Worm (Caenorhabditis elegans) whole organism, L1 larva: ENCODE measurements around the gene Y38H6C.8.

ENCODE experiments used
- aha-1 ChIP-seq: fragments of 150-350 bp; optimal IDR thresholded peaks from 2 replicates; lab custom pipeline; 2014; ENCODE audit warnings: missing biosample characterization, missing genetic modification characterization
- aly-2 ChIP-seq: fragments of 150-350 bp; optimal IDR thresholded peaks from 2 replicates; lab custom pipeline; 2014; ENCODE audit warnings: missing biosample characterization, missing genetic modification characterization
- ama-1 ChIP-seq: fragments of 150-350 bp; optimal IDR thresholded peaks from 2 replicates; lab custom pipeline; 2014
- ceh-8 ChIP-seq: fragments of 200-800 bp; sonication (Bioruptor generic); optimal IDR thresholded peaks from 2 replicates; lab custom pipeline; 2018; ENCODE audit warnings: mild to moderate bottlenecking, missing genetic modification characterization, moderate library complexity, missing compliant biosample characterization
- dpl-1 ChIP-seq, 3 experiments: fragments of 150-350 bp in 2 of 3; sonication (generic microtip) in 1 of 3; optimal IDR thresholded peaks; 2 replicates each; lab custom pipeline; 2014 to 2017; ENCODE audit warnings: missing biosample characterization in 3 of 3, missing genetic modification characterization in 3 of 3, missing genetic modification reagents in 3 of 3
- efl-1 ChIP-seq, 4 experiments: fragments of 150-350 bp; optimal IDR thresholded peaks in 3 of 4; peaks in 1 of 4; 1 replicate in 1 of 4; 2 replicates in 3 of 4; lab custom pipeline; 2014; ENCODE audit warnings: missing biosample characterization in 2 of 4, missing genetic modification characterization in 2 of 4, missing genetic modification reagents in 2 of 4
- egl-13 ChIP-seq: sonication (generic microtip); optimal IDR thresholded peaks from 2 replicates; lab custom pipeline; 2016; ENCODE audit warnings: missing genotype, missing genetic modification reagents, missing genetic modification characterization, missing compliant biosample characterization
- egl-27 ChIP-seq, 2 experiments: fragments of 150-350 bp in 1 of 2; sonication (generic microtip); optimal IDR thresholded peaks; 3 replicates each; lab custom pipeline; 2017 to 2018; ENCODE audit warnings: missing biosample characterization in 2 of 2, missing genetic modification characterization in 2 of 2, missing genetic modification reagents in 2 of 2
- elt-2 ChIP-seq: sonication (generic microtip); optimal IDR thresholded peaks from 2 replicates; lab custom pipeline; 2016; ENCODE audit warnings: missing genetic modification characterization, mild to moderate bottlenecking, inconsistent platforms, missing compliant biosample characterization, missing genetic modification reagents
- ets-5 ChIP-seq: fragments of 200-800 bp; sonication (Bioruptor generic); IDR thresholded peaks from 2 replicates; pipeline ENCODE4 v1.3.6; 2022; ENCODE audit warnings: missing genetic modification characterization, missing compliant biosample characterization
- fkh-4 ChIP-seq: sonication (generic microtip); optimal IDR thresholded peaks from 2 replicates; lab custom pipeline; 2016; ENCODE audit warnings: missing compliant biosample characterization, missing genetic modification characterization, borderline replicate concordance
- fkh-8 ChIP-seq: sonication (generic microtip); optimal IDR thresholded peaks from 2 replicates; lab custom pipeline; 2016; ENCODE audit warnings: mild to moderate bottlenecking, missing genetic modification characterization, missing compliant biosample characterization
- fos-1 ChIP-seq: fragments of 150-350 bp; optimal IDR thresholded peaks from 2 replicates; lab custom pipeline; 2014; ENCODE audit warnings: missing biosample characterization, missing genetic modification characterization
- hlh-17 ChIP-seq: fragments of 200-800 bp; sonication (Bioruptor generic); optimal IDR thresholded peaks from 2 replicates; lab custom pipeline; 2018; ENCODE audit warnings: missing genetic modification characterization, mild to moderate bottlenecking, missing compliant biosample characterization, moderate library complexity, borderline replicate concordance
- hpl-2 ChIP-seq: fragments of 150-350 bp; optimal IDR thresholded peaks from 2 replicates; lab custom pipeline; 2014; ENCODE audit warnings: missing biosample characterization, missing genetic modification reagents, missing genetic modification characterization
- lin-14 ChIP-seq: fragments of 200-800 bp; sonication (Bioruptor generic); optimal IDR thresholded peaks from 2 replicates; lab custom pipeline; 2018; ENCODE audit warnings: mild to moderate bottlenecking, missing genetic modification characterization, moderate library complexity, missing compliant biosample characterization
- mab-9 ChIP-seq: fragments of 200-800 bp; sonication (Bioruptor generic); IDR thresholded peaks from 2 replicates; pipeline ENCODE4 v1.3.6; 2022; ENCODE audit warnings: missing genetic modification reagents, missing genetic modification characterization, missing compliant biosample characterization
- mef-2 ChIP-seq: fragments of 150-350 bp; optimal IDR thresholded peaks from 2 replicates; lab custom pipeline; 2014; ENCODE audit warnings: missing biosample characterization, missing genetic modification characterization
- mep-1 ChIP-seq: fragments of 150-350 bp; optimal IDR thresholded peaks from 2 replicates; lab custom pipeline; 2014; ENCODE audit warnings: missing biosample characterization, missing genetic modification characterization
- nhr-11 ChIP-seq: fragments of 150-350 bp; optimal IDR thresholded peaks from 2 replicates; lab custom pipeline; 2014; ENCODE audit warnings: missing biosample characterization, missing genetic modification characterization
- nhr-19 ChIP-seq: fragments of 200-800 bp; sonication (Bioruptor generic); conservative IDR thresholded peaks from 2 replicates; pipeline ENCODE4 v1.3.6; 2022; ENCODE audit warnings: missing genetic modification characterization, missing compliant biosample characterization
- nhr-20 ChIP-seq: sonication (generic microtip); optimal IDR thresholded peaks from 2 replicates; lab custom pipeline; 2016; ENCODE audit warnings: mild to moderate bottlenecking, missing genetic modification characterization, missing compliant biosample characterization
- nhr-85 ChIP-seq: sonication (generic microtip); peaks from one replicate; lab custom pipeline; 2016; ENCODE audit warnings: missing genetic modification characterization, inconsistent platforms, missing compliant biosample characterization
- nhr-90 ChIP-seq: sonication (generic microtip); optimal IDR thresholded peaks from 2 replicates; lab custom pipeline; 2016; ENCODE audit warnings: mild to moderate bottlenecking, missing genetic modification characterization, missing compliant biosample characterization; ENCODE audit not compliant: poor library complexity
- pag-3 ChIP-seq: sonication (generic microtip); optimal IDR thresholded peaks from 2 replicates; lab custom pipeline; 2017; ENCODE audit warnings: missing genetic modification characterization, mild to moderate bottlenecking, missing compliant biosample characterization, antibody characterized with exemption, borderline replicate concordance; ENCODE audit not compliant: insufficient read depth
- pqm-1 ChIP-seq: sonication (generic microtip); optimal IDR thresholded peaks from 3 replicates; lab custom pipeline; 2017; ENCODE audit warnings: missing biosample characterization, missing genetic modification characterization
- rnt-1 ChIP-seq: sonication (generic microtip); optimal IDR thresholded peaks from 2 replicates; lab custom pipeline; 2016; ENCODE audit warnings: mild to moderate bottlenecking, missing genetic modification characterization, moderate library complexity, missing compliant biosample characterization
- skn-1 ChIP-seq: fragments of 150-350 bp; optimal IDR thresholded peaks from 2 replicates; lab custom pipeline; 2014; ENCODE audit warnings: missing biosample characterization, missing genetic modification characterization
- sox-4 ChIP-seq: sonication (generic microtip); optimal IDR thresholded peaks from 2 replicates; lab custom pipeline; 2016; ENCODE audit warnings: missing genetic modification characterization, missing compliant biosample characterization
- swsn-7 ChIP-seq: sonication (generic microtip); optimal IDR thresholded peaks from 2 replicates; lab custom pipeline; 2016; ENCODE audit warnings: missing genetic modification characterization, missing compliant biosample characterization
- unc-130 ChIP-seq: fragments of 150-350 bp; optimal IDR thresholded peaks from 2 replicates; lab custom pipeline; 2017; ENCODE audit warnings: missing biosample characterization, missing genetic modification characterization, inconsistent platforms
- unc-86 ChIP-seq: sonication (generic microtip); optimal IDR thresholded peaks from 2 replicates; lab custom pipeline; 2016; ENCODE audit warnings: missing genetic modification characterization, missing compliant biosample characterization
- zip-4 ChIP-seq: fragments of 200-800 bp; sonication (Bioruptor generic); optimal IDR thresholded peaks from 2 replicates; lab custom pipeline; 2018; ENCODE audit warnings: mild to moderate bottlenecking, missing genetic modification characterization, moderate library complexity, missing compliant biosample characterization

Gene Y38H6C.8

DNA sequence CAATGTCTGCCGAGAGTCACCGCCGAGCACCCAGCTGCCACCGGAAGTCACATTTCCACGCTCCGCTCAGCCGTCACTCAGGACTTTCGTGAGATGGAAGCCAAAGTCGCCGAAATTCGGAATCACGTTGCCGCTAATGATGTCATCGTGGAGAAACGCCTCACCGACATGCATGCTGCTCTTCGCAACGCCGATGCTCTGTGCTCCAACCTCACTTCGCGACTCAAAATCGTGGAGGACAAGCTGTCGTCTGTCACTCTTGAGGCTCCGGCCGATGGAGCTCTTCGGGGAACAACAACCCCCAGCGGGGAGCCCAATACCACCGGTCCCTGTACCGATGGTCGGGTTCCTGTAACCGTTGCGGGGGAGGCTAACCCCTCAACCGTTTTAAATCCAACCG, 7.2 kb upstream of the Y38H6C.8 start:
- TF ChIP-seq nhr-85 (peak; percentile 16), hlh-17 (no peak), fkh-4 (tag; lab: Kevin White, UChicago) (no peak)

DNA sequence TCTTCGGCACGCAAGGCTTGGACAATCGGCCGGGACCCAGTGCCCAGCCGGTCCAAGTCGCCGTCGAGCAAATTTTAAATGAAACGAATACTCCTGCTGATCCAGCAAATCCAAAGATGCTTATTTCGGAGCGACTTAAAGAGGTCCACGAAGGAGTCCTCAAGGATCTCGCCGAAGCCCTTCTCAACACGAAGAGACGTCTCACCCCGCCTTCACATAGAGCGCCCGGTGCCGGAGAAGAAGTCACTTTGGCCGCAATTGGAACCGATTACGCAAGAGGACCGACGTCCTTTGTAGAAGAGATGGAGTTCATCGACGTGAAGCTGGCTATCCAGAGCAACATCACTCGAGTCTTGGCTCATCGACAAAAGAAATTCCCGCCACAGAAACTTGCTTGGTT, 4.3 kb upstream of the Y38H6C.8 start:
- TF ChIP-seq swsn-7 (tag; lab: Kevin White, UChicago) (no peak), fkh-8 (no peak), nhr-90 (tag; lab: Kevin White, UChicago) (no peak), efl-1 (optimal IDR thresholded peaks at IDR 0.05; lab: Kevin White, UChicago) (no peak), efl-1 (GFP tag; optimal IDR thresholded peaks at IDR 0.05 in 1 of 2; lab: Kevin White, UChicago) (peak in 1 of 2 experiments; percentile 52)

ce11 chrV:20514483-20514882, 722 bp downstream of the Y38H6C.8 start:
- TF ChIP-seq nhr-11 (tag; lab: Kevin White, UChicago) (no peak), elt-2 (tag; lab: Kevin White, UChicago) (peak; percentile 6)

DNA sequence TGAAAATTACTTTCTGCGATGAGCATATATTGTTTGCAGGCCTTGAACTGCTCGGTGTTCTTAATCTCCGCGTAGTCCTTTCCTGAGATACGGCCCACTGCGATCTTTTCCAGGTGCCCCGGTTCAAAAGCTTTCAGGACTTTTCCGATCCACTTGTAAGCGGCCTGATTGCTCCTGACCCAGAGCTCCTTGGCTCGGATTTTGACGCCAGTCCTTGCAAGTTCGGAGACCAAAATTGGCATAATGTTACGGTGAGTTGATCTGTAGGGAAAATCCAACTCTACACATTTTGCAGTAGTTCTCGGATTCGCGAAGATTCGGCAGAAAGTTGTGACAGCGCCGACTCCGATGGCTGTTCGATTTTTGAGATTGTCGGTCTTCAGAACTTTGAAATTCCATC, 3.2 kb downstream of the Y38H6C.8 start:
- TF ChIP-seq pag-3 (tag; lab: Kevin White, UChicago) (no peak), nhr-85 (peak; percentile 37)
- TF ChIP-seq, all 84 proteins: peak for 1

DNA sequence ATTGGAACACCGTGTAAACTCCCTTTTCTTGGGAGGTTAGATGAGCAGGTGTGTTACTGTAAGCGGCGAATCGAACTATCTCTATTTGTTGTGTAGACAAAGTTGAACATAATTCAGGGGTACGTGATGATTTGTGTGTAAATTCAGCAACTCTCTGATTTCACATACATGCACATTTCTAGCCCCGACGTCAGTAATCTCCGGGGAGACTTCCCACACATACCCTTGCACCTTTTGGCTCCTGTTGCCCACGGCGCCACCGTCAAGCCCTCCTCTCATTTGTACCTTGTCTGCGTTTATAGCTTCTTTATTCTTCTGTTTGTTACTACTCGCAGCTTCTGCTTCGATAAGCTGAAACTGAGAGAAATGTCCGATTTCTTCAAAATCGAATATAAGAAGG, 5.2 kb downstream of the Y38H6C.8 start, which contains the start of gene Y38H6C.25:
TSS of gene Y38H6C.25 (plus strand) at position 301 of the 400 bp plus-strand sequence.
- no peak for TF ChIP-seq elt-2 (tag; lab: Kevin White, UChicago)
- TF ChIP-seq pag-3 (tag; lab: Kevin White, UChicago), result no peak
- TF ChIP-seq unc-86, result no peak
- TF ChIP-seq, all 84 proteins: peak for 0

DNA sequence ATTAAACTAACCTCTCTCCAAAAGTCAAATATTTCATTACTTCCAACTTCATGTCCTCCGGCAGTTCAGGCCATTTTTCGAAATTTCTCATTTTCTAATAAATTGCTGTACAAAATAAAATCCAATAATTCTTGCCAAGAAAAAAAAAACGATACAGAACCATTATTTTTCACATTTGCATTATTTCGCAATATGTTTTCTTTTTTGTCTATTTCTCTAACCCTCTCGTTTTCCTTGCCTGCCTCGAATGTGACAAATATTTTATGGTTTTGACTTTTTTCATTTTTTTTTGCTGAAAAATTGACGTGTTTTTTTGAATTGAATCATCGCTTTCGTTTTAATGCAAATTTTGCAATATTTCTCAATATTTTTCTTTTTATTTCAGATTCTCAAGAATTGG, 8.5 kb downstream of the Y38H6C.8 start, which contains the start of the genes Y38H6C.9 and fbxa-150:
TSS of gene Y38H6C.9 (minus strand) at position 52 of the 400 bp plus-strand sequence.
TSS of gene fbxa-150 (plus strand) at position 380 of the 400 bp plus-strand sequence.
- TF ChIP-seq mep-1 (tag; lab: Kevin White, UChicago) (peak; percentile 45), mef-2 (tag; lab: Kevin White, UChicago) (no peak), nhr-11 (tag; lab: Kevin White, UChicago) (no peak), fos-1 (tag; lab: Kevin White, UChicago) (no peak), skn-1 (tag; lab: Kevin White, UChicago) (peak; percentile 8), sox-4 (tag; lab: Kevin White, UChicago) (no peak), nhr-19 (GFP tag; lab: Robert Waterston, UW) (no peak), efl-1 (optimal IDR thresholded peaks at IDR 0.05; lab: Kevin White, UChicago) (peak; percentile 1 to 25), efl-1 (GFP tag; optimal IDR thresholded peaks at IDR 0.05 in 1 of 2; lab: Kevin White, UChicago) (peak in 1 of 2 experiments; percentile 8), zip-4 (GFP tag; lab: Kevin White, UChicago) (peak; percentile 95), dpl-1 (GFP tag; optimal IDR thresholded peaks at IDR 0.05; lab: Kevin White, UChicago) (peak in 1 of 3 experiments; percentile 19), nhr-20 (no peak)
- TF ChIP-seq, all 84 proteins: peak for 5

ce11 chrV:20525816-20526459, 12.2 kb downstream of the Y38H6C.8 start, which contains the start of the genes srh-166 and Y38H6C.24:
srh-166 (minus strand) TSS chrV:20525866.
Y38H6C.24 (plus strand) TSS chrV:20526435.
- TF ChIP-seq lin-14 (GFP tag; lab: Kevin White, UChicago) (no peak), ceh-8 (GFP tag; lab: Kevin White, UChicago) (no peak), unc-130 (tag; lab: Kevin White, UChicago) (no peak), mab-9 (GFP tag; lab: Robert Waterston, UW) (no peak), pqm-1 (tag; lab: Kevin White, UChicago) (peak; percentile 86), aha-1 (tag; lab: Kevin White, UChicago) (no peak), ets-5 (GFP tag; lab: Robert Waterston, UW) (no peak), egl-13 (tag; lab: Kevin White, UChicago) (no peak), aly-2 (tag; lab: Kevin White, UChicago) (no peak), hpl-2 (GFP tag; lab: Kevin White, UChicago) (no peak), rnt-1 (no peak), ama-1 (lab: Kevin White, UChicago) (no peak), efl-1 (optimal IDR thresholded peaks at IDR 0.05; lab: Kevin White, UChicago) (no peak), efl-1 (GFP tag; optimal IDR thresholded peaks at IDR 0.05 in 1 of 2; lab: Kevin White, UChicago) (no peak), mef-2 (tag; lab: Kevin White, UChicago) (no peak), fkh-8 (no peak), egl-27 (tag; optimal IDR thresholded peaks at IDR 0.05; lab: Kevin White, UChicago) (no peak), dpl-1 (GFP tag; optimal IDR thresholded peaks at IDR 0.05; lab: Kevin White, UChicago) (no peak), elt-2 (tag; lab: Kevin White, UChicago) (peak; percentile 77), nhr-20 (peak; percentile 23)
